Fruit fly (Drosophila melanogaster): ENCODE data around the gene Mpv17.
A peak's percentile ranks its signal among the peaks of the same experiment; 100 is the strongest.

The Mpv17 gene

dm6 chr4:1060373-1061094 lies 31.4 kb upstream of the Mpv17 start, which contains the start of gene apolpp (continued):
- peak; percentile 97 for TF ChIP-seq CG17802 (tag; optimal IDR thresholded peaks at IDR 0.05)

DNA sequence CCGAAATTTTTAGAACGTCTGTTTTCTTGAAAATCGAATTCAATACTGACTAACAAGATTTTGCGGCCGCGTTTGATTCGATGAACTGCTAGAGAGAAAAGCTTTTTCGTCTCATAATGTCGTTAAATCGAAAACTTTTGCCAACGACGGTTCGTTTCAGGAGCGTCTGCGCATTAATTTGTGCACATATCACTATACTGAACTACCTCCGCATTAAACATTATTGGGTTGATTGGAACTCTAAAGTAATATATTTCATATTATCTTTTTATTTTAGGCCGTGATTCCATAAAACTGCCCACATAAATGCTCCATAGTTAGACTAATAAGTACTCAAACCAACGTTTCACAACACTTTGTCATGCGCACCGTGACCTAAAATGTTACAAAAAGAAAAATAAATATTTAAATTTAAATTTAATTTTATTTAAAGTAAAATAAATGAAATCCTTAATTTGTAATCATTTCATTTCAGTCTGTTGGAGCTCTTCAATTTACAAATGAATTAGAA lies 24.5 kb upstream of the Mpv17 start, which contains the start of gene CaMKII:
CaMKII (minus strand) TSS at position 51 of the 511 bp plus-strand sequence.
- TF ChIP-seq CG4854 (GFP tag; optimal IDR thresholded peaks at IDR 0.05) = peak; percentile 18
- no peak for TF ChIP-seq CG5245 (GFP tag; optimal IDR thresholded peaks at IDR 0.05)
- TF ChIP-seq stwl (tag; optimal IDR thresholded peaks at IDR 0.05) = peak; percentile 27
- TF ChIP-seq zen (tag; optimal IDR thresholded peaks at IDR 0.05) = peak; percentile 51
- peak; percentile 87 for TF ChIP-seq Lhr (GFP tag; optimal IDR thresholded peaks at IDR 0.05)
- TF ChIP-seq CG11723 (GFP tag; optimal IDR thresholded peaks at IDR 0.05) = peak; percentile 59
- peak; percentile 61 for TF ChIP-seq Nf-YC (tag; optimal IDR thresholded peaks at IDR 0.05)
- no peak for TF ChIP-seq CG18011 (GFP tag; optimal IDR thresholded peaks at IDR 0.05)
- TF ChIP-seq Sox100B (GFP tag; optimal IDR thresholded peaks at IDR 0.05) = peak; percentile 21
- peak; percentile 42 for TF ChIP-seq unpg (GFP tag; optimal IDR thresholded peaks at IDR 0.05)
- no peak for TF ChIP-seq bowl (GFP tag; IDR thresholded peaks at IDR 0.05)
- no peak for TF ChIP-seq dan (GFP tag; IDR thresholded peaks at IDR 0.05)
- peak; percentile 22 for TF ChIP-seq CG17385 (GFP tag; optimal IDR thresholded peaks at IDR 0.05)
- TF ChIP-seq CG13296 (GFP tag; optimal IDR thresholded peaks at IDR 0.05) = peak; percentile 27
- TF ChIP-seq CG18764 (GFP tag; optimal IDR thresholded peaks at IDR 0.05) = peak; percentile 15
- peak; percentile 47 for TF ChIP-seq Max (GFP tag; optimal IDR thresholded peaks at IDR 0.05)
- TF ChIP-seq dmrt11E (tag; optimal IDR thresholded peaks at IDR 0.05) = peak; percentile 53
- TF ChIP-seq CG34376 (GFP tag; optimal IDR thresholded peaks at IDR 0.05) = peak; percentile 22
- no peak for TF ChIP-seq Fer2 (tag; optimal IDR thresholded peaks at IDR 0.05)
- peak; percentile 6; the same call in 1 of the 2 replicates for TF ChIP-seq HLH3B (GFP tag; IDR thresholded peaks at IDR 0.05)
- TF ChIP-seq Med (GFP tag) = peak; percentile 67
- peak; percentile 20 for TF ChIP-seq gcm (GFP tag; optimal IDR thresholded peaks at IDR 0.05)
- peak; percentile 49 for TF ChIP-seq CG17829 (tag; optimal IDR thresholded peaks at IDR 0.05)
- peak in 1 of 2 experiments; percentile 28 for TF ChIP-seq eve (GFP tag; optimal IDR thresholded peaks at IDR 0.05)
- peak; percentile 33 for TF ChIP-seq CoRest (tag; optimal IDR thresholded peaks at IDR 0.05)
- peak in 1 of 2 experiments; percentile 19 for TF ChIP-seq dpn (GFP tag; optimal IDR thresholded peaks at IDR 0.05)
- peak; percentile 45 for TF ChIP-seq CG33213 (GFP tag; optimal IDR thresholded peaks at IDR 0.05)
- TF ChIP-seq CG12299 (tag; optimal IDR thresholded peaks at IDR 0.05) = peak; percentile 48
- TF ChIP-seq CG1233 (GFP tag; optimal IDR thresholded peaks at IDR 0.05) = peak; percentile 36
- no peak for TF ChIP-seq D19A (tag; optimal IDR thresholded peaks at IDR 0.05)
- TF ChIP-seq HmgZ (tag; optimal IDR thresholded peaks at IDR 0.05) = no peak
- TF ChIP-seq CG5953 (GFP tag; IDR thresholded peaks at IDR 0.05) = no peak
- no peak for TF ChIP-seq amos (GFP tag; IDR thresholded peaks at IDR 0.05; ENCODE audit: partially characterized antibody)
- peak; percentile 45 for TF ChIP-seq CG17359 (tag; optimal IDR thresholded peaks at IDR 0.05)
- no peak for TF ChIP-seq hkb (optimal IDR thresholded peaks at IDR 0.05)
- peak; percentile 47; the same call in 1 of the 2 replicates for TF ChIP-seq hkb (GFP tag; IDR thresholded peaks at IDR 0.05)
- peak; percentile 36 for TF ChIP-seq CG2120 (GFP tag; optimal IDR thresholded peaks at IDR 0.05)
- no peak for TF ChIP-seq pita (GFP tag; optimal IDR thresholded peaks at IDR 0.05)
- peak; percentile 29; the same call in 1 of the 2 replicates for TF ChIP-seq ssp (GFP tag; IDR thresholded peaks at IDR 0.05)
- TF ChIP-seq CG12659 (GFP tag; optimal IDR thresholded peaks at IDR 0.05) = peak; percentile 12
- TF ChIP-seq disco-r (GFP tag; optimal IDR thresholded peaks at IDR 0.05) = no peak
- peak; percentile 14 for TF ChIP-seq tin (GFP tag; optimal IDR thresholded peaks at IDR 0.05)
- TF ChIP-seq Mad (GFP tag; optimal IDR thresholded peaks at IDR 0.05) = no peak
- TF ChIP-seq sens (GFP tag) = peak; percentile 85
- TF ChIP-seq tap (tag; optimal IDR thresholded peaks at IDR 0.05) = peak; percentile 9
- peak; percentile 54; the same call in 1 of the 3 replicates for TF ChIP-seq CG17361 (GFP tag; IDR thresholded peaks at IDR 0.05)
